Fruit fly (Drosophila melanogaster) whole organism, pupa: ENCODE data around the gene dnk.

ENCODE experiments used
- CG10348 ChIP-seq: fragments of 200-800 bp; sonication (Bioruptor generic); IDR thresholded peaks from 2 replicates; pipeline ENCODE4 v1.3.6; 2022; ENCODE audit warnings: missing biosample characterization, missing genetic modification characterization
- CG12605 ChIP-seq: fragments of 200-800 bp; sonication (Bioruptor generic); IDR thresholded peaks from 2 replicates; pipeline ENCODE4 v1.3.6; 2022; ENCODE audit warnings: missing biosample characterization, missing genetic modification characterization
- CG13204 ChIP-seq: fragments of 200-800 bp; sonication (Bioruptor generic); optimal IDR thresholded peaks from 2 replicates; lab custom pipeline; 2018; ENCODE audit warnings: missing biosample characterization, mild to moderate bottlenecking, missing genetic modification characterization, moderate library complexity
- CG14655 ChIP-seq: fragments of 200-800 bp; sonication (Bioruptor generic); optimal IDR thresholded peaks from 3 replicates; lab custom pipeline; 2017; ENCODE audit warnings: mild to moderate bottlenecking, missing biosample characterization, missing genetic modification reagents, missing genetic modification characterization
- CG15710 ChIP-seq: fragments of 200-800 bp; sonication (Bioruptor generic); optimal IDR thresholded peaks from 2 replicates; lab custom pipeline; 2018; ENCODE audit warnings: missing biosample characterization, mild to moderate bottlenecking, missing genetic modification characterization, moderate library complexity
- CG17806 ChIP-seq: fragments of 200-800 bp; sonication (Bioruptor generic); optimal IDR thresholded peaks from 2 replicates; lab custom pipeline; 2018; ENCODE audit warnings: missing biosample characterization, mild to moderate bottlenecking, missing genetic modification characterization, moderate library complexity
- CG32121 ChIP-seq: fragments of 200-800 bp; sonication (Bioruptor generic); IDR thresholded peaks from 2 replicates; pipeline ENCODE4 v1.3.6; 2022; ENCODE audit warnings: missing biosample characterization, missing genetic modification characterization
- CG34367 ChIP-seq: fragments of 200-800 bp; sonication (Bioruptor generic); optimal IDR thresholded peaks from 2 replicates; lab custom pipeline; 2018; ENCODE audit warnings: missing biosample characterization, mild to moderate bottlenecking, missing genetic modification characterization
- CG4496 ChIP-seq: fragments of 200-800 bp; sonication (Bioruptor generic); IDR thresholded peaks from 3 replicates; pipeline ENCODE4 v1.3.6; 2022; ENCODE audit warnings: missing biosample characterization, missing genetic modification characterization
- CG8159 ChIP-seq: fragments of 200-800 bp; sonication (Bioruptor generic); optimal IDR thresholded peaks from 3 replicates; lab custom pipeline; 2018; ENCODE audit warnings: missing biosample characterization, mild to moderate bottlenecking, missing genetic modification characterization, moderate library complexity
- CG8301 ChIP-seq: fragments of 200-800 bp; sonication (Bioruptor generic); optimal IDR thresholded peaks from 2 replicates; lab custom pipeline; 2018; ENCODE audit warnings: missing biosample characterization, mild to moderate bottlenecking, missing genetic modification characterization
- CG9948 ChIP-seq: fragments of 200-800 bp; sonication (Bioruptor generic); optimal IDR thresholded peaks from 2 replicates; lab custom pipeline; 2018; ENCODE audit warnings: missing biosample characterization, mild to moderate bottlenecking, missing genetic modification characterization, moderate library complexity
- D1 ChIP-seq: fragments of 200-800 bp; sonication (Bioruptor generic); optimal IDR thresholded peaks from 2 replicates; lab custom pipeline; 2018; ENCODE audit warnings: missing biosample characterization, mild to moderate bottlenecking, missing genetic modification characterization, moderate library complexity
- EcR ChIP-seq: fragments of 200-800 bp; sonication (Bioruptor generic); optimal IDR thresholded peaks from 3 replicates; lab custom pipeline; 2019; ENCODE audit warnings: missing biosample characterization, missing genetic modification characterization, mild to moderate bottlenecking, moderate library complexity, missing genetic modification reagents
- Ets98B ChIP-seq: fragments of 200-800 bp; sonication (Bioruptor generic); IDR thresholded peaks from 2 replicates; pipeline ENCODE4 v1.3.6; 2022; ENCODE audit warnings: missing biosample characterization, missing genetic modification characterization
- Pif1A ChIP-seq: fragments of 200-800 bp; sonication (Bioruptor generic); optimal IDR thresholded peaks from 3 replicates; lab custom pipeline; 2016; ENCODE audit warnings: missing biosample characterization, missing genetic modification characterization
- Pif1B ChIP-seq: fragments of 200-800 bp; sonication (Bioruptor generic); optimal IDR thresholded peaks from 3 replicates; lab custom pipeline; 2016; ENCODE audit warnings: missing biosample characterization, missing genetic modification characterization
- Snoo ChIP-seq: fragments of 200-800 bp; sonication (Bioruptor generic); optimal IDR thresholded peaks from 3 replicates; lab custom pipeline; 2017; ENCODE audit warnings: missing biosample characterization, mild to moderate bottlenecking, missing genetic modification characterization, inconsistent platforms
- fd96Ca ChIP-seq: fragments of 200-800 bp; sonication (Bioruptor generic); IDR thresholded peaks from 3 replicates; pipeline ENCODE4 v1.3.6; 2022; ENCODE audit warnings: missing biosample characterization, missing genetic modification characterization
- gl ChIP-seq: fragments of 200-800 bp; sonication (Bioruptor generic); optimal IDR thresholded peaks from 2 replicates; lab custom pipeline; 2018; ENCODE audit warnings: missing biosample characterization, mild to moderate bottlenecking, missing genetic modification characterization
- rn ChIP-seq: fragments of 200-800 bp; sonication (Bioruptor generic); IDR thresholded peaks from 2 replicates; pipeline ENCODE4 v1.3.6; 2022; ENCODE audit warnings: missing biosample characterization, missing genetic modification characterization

dnk gene

DNA sequence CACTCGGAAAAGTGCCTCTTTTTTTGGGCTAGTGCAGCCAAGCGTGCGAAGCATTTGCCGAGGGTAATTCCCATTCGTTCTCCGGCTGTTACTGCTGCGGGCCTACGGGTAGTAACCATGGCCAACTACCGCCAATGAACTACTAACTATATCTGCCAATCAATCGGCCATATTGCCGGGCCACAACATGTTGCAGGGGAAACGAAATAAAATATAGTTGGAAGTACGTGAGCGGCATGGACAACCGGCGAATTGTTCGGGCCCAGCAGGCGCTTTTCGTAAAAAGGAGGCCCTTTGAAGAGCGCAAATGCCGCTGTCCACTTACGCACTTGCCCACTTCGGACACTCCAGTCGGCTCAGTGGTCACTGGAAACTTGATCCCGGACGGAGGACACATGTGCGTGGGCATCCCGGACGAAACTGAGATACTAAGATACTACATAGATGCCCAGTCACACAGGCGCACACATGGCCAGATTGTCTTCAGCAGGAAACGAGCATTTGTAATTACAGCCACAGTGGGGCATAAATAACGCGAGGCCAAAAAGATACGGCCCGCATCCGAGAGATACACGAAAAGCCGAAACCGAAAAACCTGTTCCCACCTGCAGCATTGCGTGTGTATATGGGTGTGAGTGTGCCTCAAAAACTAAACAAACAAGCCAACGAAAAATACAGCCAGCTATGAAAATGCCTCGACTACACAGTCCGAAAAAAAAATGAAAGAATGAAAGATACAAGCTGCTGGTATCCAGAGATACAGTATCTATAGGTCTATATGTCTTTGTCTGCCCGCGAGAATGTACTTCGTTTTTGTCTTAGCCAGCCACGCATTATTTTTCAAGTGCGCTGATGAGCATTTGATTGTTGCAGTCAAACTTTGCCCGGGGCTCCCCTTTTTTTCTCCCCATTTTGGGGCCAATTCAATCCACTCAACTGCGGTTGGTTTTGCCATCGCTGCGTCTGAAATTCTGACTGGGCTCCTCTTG is 6.9 kb downstream of the dnk start:
- TF ChIP-seq CG13204 (GFP tag; lab: Kevin White, UChicago) (no peak), gl (tag; lab: Kevin White, UChicago) (no peak), rn (GFP tag; lab: Robert Waterston, UW) (no peak), CG32121 (peak; percentile 23; the same call in 1 of the 2 replicates), CG8301 (tag; lab: Kevin White, UChicago) (peak; percentile 58), EcR (GFP tag; lab: Kevin White, UChicago) (no peak), CG14655 (GFP tag; lab: Kevin White, UChicago) (peak; percentile 61), fd96Ca (GFP tag; lab: Robert Waterston, UW) (peak; percentile 46; the same call in 1 of the 3 replicates), D1 (tag; lab: Kevin White, UChicago) (no peak), Pif1A (peak; percentile 13), CG15710 (peak; percentile 36), CG4496 (peak; percentile 56; the same call in 1 of the 3 replicates), CG9948 (tag; lab: Kevin White, UChicago) (no peak), CG8159 (tag; lab: Kevin White, UChicago) (peak; percentile 46), Ets98B (GFP tag; lab: Robert Waterston, UW) (no peak), CG17806 (tag; lab: Kevin White, UChicago) (peak; percentile 38), Snoo (tag; lab: Kevin White, UChicago) (no peak), CG10348 (no peak), Pif1B (GFP tag; lab: Kevin White, UChicago) (peak; percentile 8)
- TF ChIP-seq, all 21 proteins: peak for 10

DNA sequence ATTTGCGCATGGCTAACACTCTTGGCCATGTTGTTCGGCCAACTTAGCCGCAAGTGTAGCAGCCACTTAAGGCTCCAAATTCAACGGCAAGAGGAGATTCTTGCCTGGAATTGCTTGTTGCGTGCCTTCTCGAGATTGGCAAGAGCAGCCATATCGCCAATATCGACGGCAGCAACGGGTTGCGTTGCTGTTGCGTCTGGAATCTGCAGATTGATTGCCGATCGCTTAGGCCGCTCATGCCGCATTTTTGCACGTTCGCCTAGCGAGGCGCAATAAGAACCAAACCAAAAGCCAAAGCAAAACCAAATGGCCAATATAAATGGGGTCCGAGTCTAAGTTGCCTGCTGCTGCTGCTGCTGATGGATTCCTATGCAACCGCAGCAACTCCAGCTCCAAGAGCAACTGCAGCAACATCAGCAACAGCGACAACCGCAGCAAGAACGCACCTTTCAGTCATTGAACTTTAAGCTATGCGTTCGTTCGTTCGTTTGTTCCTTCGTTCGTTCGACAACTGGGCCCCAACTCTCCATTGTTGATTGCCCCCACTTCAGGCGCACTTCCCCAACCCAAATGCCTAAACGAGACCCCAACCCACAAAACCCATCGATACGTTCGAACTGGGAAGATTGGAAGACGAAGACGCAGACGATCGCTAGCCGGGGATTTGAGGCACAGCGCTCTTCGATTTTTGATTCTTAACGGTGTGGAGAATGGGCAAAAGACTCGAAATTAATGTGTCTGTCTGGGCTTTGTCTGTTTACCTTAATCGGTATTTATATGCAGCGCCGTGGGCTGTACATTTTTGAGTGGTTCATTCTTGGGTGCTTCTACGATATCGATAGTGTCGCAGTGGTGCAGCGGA is 8.4 kb downstream of the dnk start:
- TF ChIP-seq CG8301 (tag; lab: Kevin White, UChicago) (no peak), EcR (GFP tag; lab: Kevin White, UChicago) (peak; percentile 86)

dm6 chr3R:18989819-18990137 is 9.0 kb downstream of the dnk start:
- no peak for TF ChIP-seq CG9948 (tag; lab: Kevin White, UChicago)
- no peak for TF ChIP-seq CG15710
- no peak for TF ChIP-seq CG17806 (tag; lab: Kevin White, UChicago)
- TF ChIP-seq rn (GFP tag; lab: Robert Waterston, UW), result no peak
- no peak for TF ChIP-seq CG8301 (tag; lab: Kevin White, UChicago)
- TF ChIP-seq CG14655 (GFP tag; lab: Kevin White, UChicago), result no peak
- no peak for TF ChIP-seq Snoo (tag; lab: Kevin White, UChicago)
- no peak for TF ChIP-seq CG10348

DNA sequence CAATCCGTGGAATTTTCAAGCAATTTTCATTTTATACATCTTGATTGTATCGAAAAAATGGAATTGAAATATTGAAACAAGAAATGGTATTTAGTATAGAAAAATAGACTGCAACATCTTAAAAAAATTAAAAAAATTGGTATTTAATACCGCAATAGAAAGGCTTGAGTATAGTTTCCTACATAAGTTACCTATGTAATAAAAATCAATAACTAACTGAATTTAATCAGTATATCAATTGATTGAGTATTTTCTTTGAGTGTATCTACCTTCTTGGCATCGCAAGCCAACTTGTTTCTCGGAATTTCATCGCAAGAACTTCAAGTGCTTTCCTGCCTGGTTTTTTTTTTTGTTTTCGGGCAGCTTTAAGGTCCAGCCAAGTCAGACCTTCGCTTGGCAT is 9.7 kb downstream of the dnk start:
- TF ChIP-seq CG8159 (tag; lab: Kevin White, UChicago), result peak; percentile 86
- no peak for TF ChIP-seq CG4496
- TF ChIP-seq Ets98B (GFP tag; lab: Robert Waterston, UW), result no peak
- TF ChIP-seq Pif1B (GFP tag; lab: Kevin White, UChicago), result peak; percentile 47
- no peak for TF ChIP-seq D1 (tag; lab: Kevin White, UChicago)
- peak; percentile 65 for TF ChIP-seq CG34367
- no peak for TF ChIP-seq CG13204 (GFP tag; lab: Kevin White, UChicago)
- TF ChIP-seq gl (tag; lab: Kevin White, UChicago), result peak; percentile 16
- peak; percentile 84 for TF ChIP-seq CG9948 (tag; lab: Kevin White, UChicago)
- peak; percentile 53 for TF ChIP-seq Snoo (tag; lab: Kevin White, UChicago)
- no peak for TF ChIP-seq CG10348
- no peak for TF ChIP-seq rn (GFP tag; lab: Robert Waterston, UW)
- TF ChIP-seq CG8301 (tag; lab: Kevin White, UChicago), result peak; percentile 61
- TF ChIP-seq CG32121, result no peak
- TF ChIP-seq CG12605, result no peak
- TF ChIP-seq fd96Ca (GFP tag; lab: Robert Waterston, UW), result no peak
- peak; percentile 79 for TF ChIP-seq CG14655 (GFP tag; lab: Kevin White, UChicago)
- TF ChIP-seq CG15710, result peak; percentile 78
- TF ChIP-seq CG17806 (tag; lab: Kevin White, UChicago), result peak; percentile 78
- TF ChIP-seq EcR (GFP tag; lab: Kevin White, UChicago), result no peak
- peak; percentile 56 for TF ChIP-seq Pif1A

- TF ChIP-seq Pif1A, result no peak
- TF ChIP-seq Pif1B (GFP tag; lab: Kevin White, UChicago), result no peak
- TF ChIP-seq CG10348, result no peak
- no peak for TF ChIP-seq CG17806 (tag; lab: Kevin White, UChicago)
- no peak for TF ChIP-seq Snoo (tag; lab: Kevin White, UChicago)
- TF ChIP-seq CG14655 (GFP tag; lab: Kevin White, UChicago), result no peak
- TF ChIP-seq CG8301 (tag; lab: Kevin White, UChicago), result no peak
- TF ChIP-seq CG15710, result no peak
- no peak for TF ChIP-seq CG34367
- no peak for TF ChIP-seq fd96Ca (GFP tag; lab: Robert Waterston, UW)
- TF ChIP-seq, all 21 proteins: peak for 0
These were observed 10.9 kb downstream of the dnk start for dm6 chr3R:18991721-18992120.
